Fruit fly (Drosophila melanogaster) Kc167 (cell line): Measurements from ENCODE around the gene CG3149.

Experiments used
- h ChIP-seq: fragments of >200 bp; optimal IDR thresholded peaks from 3 replicates; lab custom pipeline; 2018; ENCODE audit warnings: missing external identifiers
- insv ChIP-seq: fragments of >200 bp; optimal IDR thresholded peaks from 3 replicates; lab custom pipeline; 2018; ENCODE audit warnings: missing external identifiers
- ttk ChIP-seq: sonication (Bioruptor generic); optimal IDR thresholded peaks from 2 replicates; lab custom pipeline; 2017; ENCODE audit warnings: missing external identifiers

dm6 chrX:5724744-5725185 lies 29.8 kb upstream of the CG3149 start:
- TF ChIP-seq h (lab: Kevin White, UChicago) (no peak), ttk (lab: Kevin White, UChicago) (no peak), insv (lab: Kevin White, UChicago) (no peak)
